Worm (Caenorhabditis elegans) whole organism, L4/young adult: Measurements from ENCODE around the gene oma-1.

ENCODE experiments used
- dao-5 ChIP-seq: sonication (generic microtip); optimal IDR thresholded peaks from 2 replicates; lab custom pipeline; 2016; ENCODE audit warnings: missing genotype, missing genetic modification characterization, moderate library complexity, missing compliant biosample characterization
- him-1 ChIP-seq: sonication (generic microtip); optimal IDR thresholded peaks from 2 replicates; lab custom pipeline; 2016; ENCODE audit warnings: missing genotype, missing genetic modification reagents, missing genetic modification characterization, missing compliant biosample characterization

ce11 chrIV:8926511-8926910 lies 37.7 kb downstream of the oma-1 start:
- TF ChIP-seq him-1 (no peak), dao-5 (tag; lab: Kevin White, UChicago) (no peak)
